Worm (Caenorhabditis elegans) whole organism, L3 larva: ENCODE measurements around the gene let-711.

Source experiments
- R02D3.7 ChIP-seq: fragments of 150-350 bp; optimal IDR thresholded peaks from 2 replicates; lab custom pipeline; 2014; ENCODE audit warnings: missing biosample characterization, missing genetic modification characterization
- aly-2 ChIP-seq: fragments of 150-350 bp; optimal IDR thresholded peaks from 2 replicates; lab custom pipeline; 2014; ENCODE audit warnings: missing biosample characterization, missing genetic modification characterization
- ama-1 ChIP-seq: fragments of 150-350 bp; optimal IDR thresholded peaks from 2 replicates; lab custom pipeline; 2018
- ceh-9 ChIP-seq: sonication (generic microtip); optimal IDR thresholded peaks from 2 replicates; lab custom pipeline; 2018; ENCODE audit warnings: missing biosample characterization, missing genetic modification characterization
- elt-3 ChIP-seq, 3 experiments: fragments of 150-350 bp in 1 of 3; sonication (generic microtip) in 2 of 3; optimal IDR thresholded peaks; 2 replicates in 2 of 3; 4 replicates in 1 of 3; lab custom pipeline; 2014 to 2017; ENCODE audit warnings: missing biosample characterization in 3 of 3, missing genetic modification characterization in 3 of 3
- lin-39 ChIP-seq: fragments of 150-350 bp; optimal IDR thresholded peaks from 2 replicates; lab custom pipeline; 2018; ENCODE audit warnings: missing biosample characterization, missing genetic modification reagents, missing genetic modification characterization
- mdl-1 ChIP-seq: fragments of 150-350 bp; optimal IDR thresholded peaks from 2 replicates; lab custom pipeline; 2014; ENCODE audit warnings: missing biosample characterization, missing genetic modification characterization
- nfya-1 ChIP-seq: sonication (generic microtip); optimal IDR thresholded peaks from 2 replicates; lab custom pipeline; 2017; ENCODE audit warnings: missing genetic modification characterization, mild to moderate bottlenecking, missing compliant biosample characterization, antibody characterized with exemption, moderate library complexity; ENCODE audit not compliant: insufficient read depth
- pha-4 ChIP-seq: fragments of 150-350 bp; optimal IDR thresholded peaks from 2 replicates; lab custom pipeline; 2014; ENCODE audit warnings: missing biosample characterization, missing genetic modification reagents, missing genetic modification characterization
- unc-62 ChIP-seq: fragments of 150-350 bp; sonication (generic microtip); optimal IDR thresholded peaks from 4 replicates; lab custom pipeline; 2014; ENCODE audit warnings: missing biosample characterization, missing genetic modification reagents, missing genetic modification characterization

- no peak for TF ChIP-seq elt-3 (tag; optimal IDR thresholded peaks at IDR 0.05; lab: Kevin White, UChicago)
- TF ChIP-seq pha-4 (tag; lab: Kevin White, UChicago), result peak; percentile 37
- TF ChIP-seq lin-39 (tag; lab: Kevin White, UChicago), result no peak
- TF ChIP-seq mdl-1, result no peak
- no peak for TF ChIP-seq ceh-9 (tag; lab: Kevin White, UChicago)
- no peak for TF ChIP-seq R02D3.7 (tag; lab: Kevin White, UChicago)
- TF ChIP-seq nfya-1 (tag; lab: Kevin White, UChicago), result no peak
- no peak for TF ChIP-seq ama-1
- no peak for TF ChIP-seq unc-62 (GFP tag; lab: Kevin White, UChicago)
- no peak for TF ChIP-seq aly-2
Observed at ce11 chrIII:6992496-6992895, 46.0 kb downstream of the let-711 start.
